Worm (Caenorhabditis elegans): ENCODE data around the gene C46C11.3.

The C46C11.3 gene

DNA sequence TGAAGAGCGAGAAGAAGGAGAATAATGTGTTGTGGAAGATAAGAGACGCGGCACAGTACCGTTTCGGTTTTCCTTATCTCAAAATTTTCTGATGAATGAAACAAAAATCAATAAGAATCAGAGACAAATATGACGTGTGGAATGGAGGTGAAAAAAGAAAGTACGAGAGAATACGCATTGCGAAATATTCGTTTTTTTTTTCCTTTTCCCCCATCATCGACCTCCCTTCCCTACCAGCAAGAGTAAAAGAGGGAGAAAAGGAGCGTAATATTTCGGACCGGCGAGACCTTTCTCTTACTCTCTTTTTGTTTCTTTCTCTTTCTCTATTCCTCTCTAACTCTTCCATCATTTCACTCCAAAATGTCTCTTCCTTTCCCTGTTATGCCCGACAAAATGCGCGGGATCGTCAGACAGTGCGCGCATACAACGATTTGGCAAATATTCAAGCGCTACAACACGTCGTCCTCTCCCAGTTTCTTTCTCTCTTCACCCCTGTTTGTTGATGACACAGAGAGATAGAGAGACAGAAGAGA lies 40.2 kb downstream of the C46C11.3 start:
- TF ChIP-seq nhr-76 (tag; optimal IDR thresholded peaks at IDR 0.05) (no peak), dpl-1 (GFP tag; optimal IDR thresholded peaks at IDR 0.05) (peak; percentile 12 to 40 (median 38)), nhr-28 (tag; optimal IDR thresholded peaks at IDR 0.05) (no peak), nhr-71 (tag; optimal IDR thresholded peaks at IDR 0.05) (peak; percentile 75), C04F5.9 (tag; optimal IDR thresholded peaks at IDR 0.05) (no peak), lin-35 (GFP tag; optimal IDR thresholded peaks at IDR 0.05) (peak in 1 of 2 experiments; percentile 36), lin-13 (GFP tag; optimal IDR thresholded peaks at IDR 0.05) (no peak), fkh-8 (tag; optimal IDR thresholded peaks at IDR 0.05) (no peak), rnt-1 (tag; optimal IDR thresholded peaks at IDR 0.05) (peak; percentile 22), xbp-1 (tag; optimal IDR thresholded peaks at IDR 0.05) (peak; percentile 66), snu-23 (GFP tag; optimal IDR thresholded peaks at IDR 0.05) (peak; percentile 77), nhr-77 (tag; optimal IDR thresholded peaks at IDR 0.05) (peak; percentile 57), unc-98 (GFP tag; IDR thresholded peaks at IDR 0.05) (no peak), hlh-17 (GFP tag; optimal IDR thresholded peaks at IDR 0.05; ENCODE audit: borderline replicate concordance) (no peak), jun-1 (tag; optimal IDR thresholded peaks at IDR 0.05) (peak; percentile 13), irx-1 (tag; optimal IDR thresholded peaks at IDR 0.05) (no peak), F16B12.6 (tag; optimal IDR thresholded peaks at IDR 0.05) (no peak), lin-14 (GFP tag; optimal IDR thresholded peaks at IDR 0.05) (peak; percentile 85), lsy-2 (tag; optimal IDR thresholded peaks at IDR 0.05) (peak; percentile 28 to 61), nhr-47 (tag; optimal IDR thresholded peaks at IDR 0.05) (peak; percentile 37), efl-1 (optimal IDR thresholded peaks at IDR 0.05) (peak; percentile 31 to 53), efl-1 (GFP tag; optimal IDR thresholded peaks at IDR 0.05 in 1 of 2) (peak in 1 of 2 experiments; percentile 88), ces-1 (GFP tag; optimal IDR thresholded peaks at IDR 0.05) (no peak), nhr-90 (tag; optimal IDR thresholded peaks at IDR 0.05; ENCODE audit: poor library complexity) (peak; percentile 66), sup-37 (GFP tag; optimal IDR thresholded peaks at IDR 0.05) (no peak), ztf-4 (tag; optimal IDR thresholded peaks at IDR 0.05) (no peak), nhr-19 (GFP tag; conservative IDR thresholded peaks at IDR 0.05) (peak; percentile 69), unc-130 (tag; optimal IDR thresholded peaks at IDR 0.05) (peak; percentile 13), mef-2 (tag; optimal IDR thresholded peaks at IDR 0.05) (no peak), unc-30 (tag; optimal IDR thresholded peaks at IDR 0.05) (no peak), lir-3 (tag; optimal IDR thresholded peaks at IDR 0.05; ENCODE audit: poor library complexity) (peak; percentile 18), sptf-1 (tag; optimal IDR thresholded peaks at IDR 0.05) (no peak), fos-1 (tag; optimal IDR thresholded peaks at IDR 0.05) (no peak), skn-1 (tag; optimal IDR thresholded peaks at IDR 0.05) (peak; percentile 82), C16A3.4 (tag; optimal IDR thresholded peaks at IDR 0.05) (peak; percentile 56), nhr-20 (tag; optimal IDR thresholded peaks at IDR 0.05) (peak; percentile 77), swsn-7 (tag; optimal IDR thresholded peaks at IDR 0.05) (peak; percentile 49), ets-5 (GFP tag; IDR thresholded peaks at IDR 0.05) (no peak), zip-4 (GFP tag; optimal IDR thresholded peaks at IDR 0.05) (peak; percentile 84), nhr-85 (tag) (peak; percentile 95), fkh-4 (tag; optimal IDR thresholded peaks at IDR 0.05; ENCODE audit: borderline replicate concordance) (no peak), lin-39 (tag; optimal IDR thresholded peaks at IDR 0.05) (no peak), mdl-1 (tag; optimal IDR thresholded peaks at IDR 0.05) (peak in 1 of 2 experiments; percentile 57), pax-3 (tag; optimal IDR thresholded peaks at IDR 0.05) (no peak), isw-1 (GFP tag; IDR thresholded peaks at IDR 0.05) (no peak), hpl-2 (GFP tag; optimal IDR thresholded peaks at IDR 0.05) (no peak), lin-15B (tag; optimal IDR thresholded peaks at IDR 0.05) (no peak), ceh-90 (tag; optimal IDR thresholded peaks at IDR 0.05) (no peak), ceh-88 (GFP tag; IDR thresholded peaks at IDR 0.05) (no peak), pqm-1 (tag; optimal IDR thresholded peaks at IDR 0.05) (peak; percentile 79), ceh-82 (tag; optimal IDR thresholded peaks at IDR 0.05) (peak; percentile 25 to 49 (median 37)), aly-2 (tag; optimal IDR thresholded peaks at IDR 0.05) (no peak), efl-3 (GFP tag; optimal IDR thresholded peaks at IDR 0.05) (no peak), nhr-11 (tag; optimal IDR thresholded peaks at IDR 0.05) (no peak)
